Fruit fly (Drosophila melanogaster): Measurements from ENCODE around the gene Eaf6.

dm6 chr3L:5641120-5641519 lies 33.0 kb upstream of the Eaf6 start:
- no peak for TF ChIP-seq CG2202 (tag; optimal IDR thresholded peaks at IDR 0.05)
- no peak for TF ChIP-seq Neu2 (GFP tag; optimal IDR thresholded peaks at IDR 0.05; ENCODE audit: borderline replicate concordance)
- no peak for TF ChIP-seq CG9215 (GFP tag; IDR thresholded peaks at IDR 0.05)
- no peak for TF ChIP-seq gcm2 (GFP tag; optimal IDR thresholded peaks at IDR 0.05)
- no peak for TF ChIP-seq klu (GFP tag; IDR thresholded peaks at IDR 0.05)
- no peak for TF ChIP-seq Scr (GFP tag; IDR thresholded peaks at IDR 0.05; ENCODE audit: partially characterized antibody)
- no peak for TF ChIP-seq cad (GFP tag; optimal IDR thresholded peaks at IDR 0.05)
- no peak for TF ChIP-seq CG11456 (GFP tag; IDR thresholded peaks at IDR 0.05)
- TF ChIP-seq ato (GFP tag; IDR thresholded peaks at IDR 0.05; ENCODE audit: partially characterized antibody), result no peak
- TF ChIP-seq CG31365 (tag; optimal IDR thresholded peaks at IDR 0.05), result no peak
- no peak for TF ChIP-seq kni (GFP tag; optimal IDR thresholded peaks at IDR 0.05)
- TF ChIP-seq CG6254 (GFP tag; optimal IDR thresholded peaks at IDR 0.05), result no peak
- TF ChIP-seq CG15073 (GFP tag; optimal IDR thresholded peaks at IDR 0.05), result no peak
- no peak for TF ChIP-seq Xrp1 (GFP tag; IDR thresholded peaks at IDR 0.05)
